Fruit fly (Drosophila melanogaster) whole organism, prepupa: ENCODE results near the gene CG33080.

Experiments used
- CG11762 ChIP-seq: fragments of 200-800 bp; sonication (Bioruptor generic); optimal IDR thresholded peaks from 3 replicates; lab custom pipeline; 2016; ENCODE audit warnings: missing biosample characterization, missing genetic modification characterization; ENCODE audit not compliant: insufficient read depth
- CG11902 ChIP-seq: fragments of 200-800 bp; sonication (Bioruptor generic); optimal IDR thresholded peaks from 3 replicates; lab custom pipeline; 2016; ENCODE audit warnings: missing biosample characterization, missing genetic modification characterization
- CG15336 ChIP-seq: fragments of 200-800 bp; sonication (Bioruptor generic); IDR thresholded peaks from 2 replicates; pipeline ENCODE4 v1.3.6; 2022; ENCODE audit warnings: missing biosample characterization, missing genetic modification characterization
- CG1621 ChIP-seq: fragments of 200-800 bp; sonication (Bioruptor generic); optimal IDR thresholded peaks from 3 replicates; lab custom pipeline; 2018; ENCODE audit warnings: missing biosample characterization, mild to moderate bottlenecking, missing genetic modification characterization
- CG16779 ChIP-seq: fragments of 200-800 bp; sonication (Bioruptor generic); optimal IDR thresholded peaks from 3 replicates; lab custom pipeline; 2017; ENCODE audit warnings: missing biosample characterization, mild to moderate bottlenecking, missing genetic modification characterization
- CG3032 ChIP-seq: fragments of 200-800 bp; optimal IDR thresholded peaks from 2 replicates; lab custom pipeline; 2019; ENCODE audit warnings: missing biosample characterization, mild to moderate bottlenecking, missing genetic modification characterization, moderate library complexity
- CG34406 ChIP-seq: fragments of 200-800 bp; sonication (Bioruptor generic); optimal IDR thresholded peaks from 3 replicates; lab custom pipeline; 2016; ENCODE audit warnings: missing biosample characterization, missing genetic modification characterization
- CG3919 ChIP-seq: fragments of 200-800 bp; sonication (Bioruptor generic); optimal IDR thresholded peaks from 3 replicates; lab custom pipeline; 2016; ENCODE audit warnings: missing biosample characterization, missing genetic modification characterization
- CG6163 ChIP-seq: fragments of 200-800 bp; sonication (Bioruptor generic); IDR thresholded peaks from 3 replicates; pipeline ENCODE4 v1.3.6; 2022; ENCODE audit warnings: missing biosample characterization, missing genetic modification characterization
- CG6276 ChIP-seq: fragments of 200-800 bp; sonication (Bioruptor generic); optimal IDR thresholded peaks from 2 replicates; lab custom pipeline; 2017; ENCODE audit warnings: missing biosample characterization, mild to moderate bottlenecking, missing genetic modification characterization
- CG6808 ChIP-seq: fragments of 200-800 bp; sonication (Bioruptor generic); optimal IDR thresholded peaks from 3 replicates; lab custom pipeline; 2017; ENCODE audit warnings: missing biosample characterization, missing genetic modification characterization, mild to moderate bottlenecking, moderate library complexity, missing genetic modification reagents
- CG6854 ChIP-seq: fragments of 200-800 bp; sonication (Bioruptor generic); optimal IDR thresholded peaks from 2 replicates; lab custom pipeline; 2017; ENCODE audit warnings: missing biosample characterization, mild to moderate bottlenecking, missing genetic modification characterization
- CG7368 ChIP-seq: fragments of 200-800 bp; sonication (Bioruptor generic); optimal IDR thresholded peaks from 3 replicates; lab custom pipeline; 2016; ENCODE audit warnings: missing biosample characterization, missing genetic modification characterization
- CG8119 ChIP-seq: fragments of 200-800 bp; sonication (Bioruptor generic); IDR thresholded peaks from 3 replicates; pipeline ENCODE4 v1.3.6; 2022; ENCODE audit warnings: missing biosample characterization, missing genetic modification characterization
- CG8319 ChIP-seq: fragments of 200-800 bp; sonication (Bioruptor generic); optimal IDR thresholded peaks from 3 replicates; lab custom pipeline; 2016; ENCODE audit warnings: missing biosample characterization, missing genetic modification characterization
- CG8632 ChIP-seq: fragments of 200-800 bp; sonication (Bioruptor generic); optimal IDR thresholded peaks from 3 replicates; lab custom pipeline; 2016; ENCODE audit warnings: missing biosample characterization, missing genetic modification characterization
- Eip78C ChIP-seq: fragments of 200-800 bp; sonication (Bioruptor generic); peaks from one replicate; lab custom pipeline; 2016; ENCODE audit warnings: missing biosample characterization, missing genetic modification characterization
- Eip93F ChIP-seq: fragments of 200-800 bp; sonication (Bioruptor generic); optimal IDR thresholded peaks from 2 replicates; lab custom pipeline; 2016; ENCODE audit warnings: missing biosample characterization, mild to moderate bottlenecking, missing genetic modification characterization
- Ets96B ChIP-seq: fragments of 200-800 bp; optimal IDR thresholded peaks from 2 replicates; lab custom pipeline; 2019; ENCODE audit warnings: missing biosample characterization, mild to moderate bottlenecking, missing genetic modification characterization, moderate library complexity
- Hr39 ChIP-seq: fragments of 200-800 bp; sonication (Bioruptor generic); optimal IDR thresholded peaks from 2 replicates; lab custom pipeline; 2016; ENCODE audit warnings: missing biosample characterization, missing genetic modification characterization
- Lpt ChIP-seq: fragments of 200-800 bp; sonication (Bioruptor generic); optimal IDR thresholded peaks from 3 replicates; lab custom pipeline; 2016; ENCODE audit warnings: missing biosample characterization, missing genetic modification characterization
- OdsH ChIP-seq: fragments of 200-800 bp; sonication (Bioruptor generic); optimal IDR thresholded peaks from 3 replicates; lab custom pipeline; 2016; ENCODE audit warnings: missing biosample characterization, missing genetic modification characterization
- Smox ChIP-seq: fragments of 200-800 bp; sonication (Bioruptor generic); optimal IDR thresholded peaks from 3 replicates; lab custom pipeline; 2016; ENCODE audit warnings: missing biosample characterization, missing genetic modification characterization
- Sox102F ChIP-seq: fragments of 200-800 bp; sonication (Bioruptor generic); optimal IDR thresholded peaks from 2 replicates; lab custom pipeline; 2016; ENCODE audit warnings: missing biosample characterization, mild to moderate bottlenecking, missing genetic modification characterization
- Sox14 ChIP-seq: fragments of 200-800 bp; sonication (Bioruptor generic); optimal IDR thresholded peaks from 3 replicates; lab custom pipeline; 2016; ENCODE audit warnings: missing biosample characterization, missing genetic modification characterization
- achi ChIP-seq: fragments of 200-800 bp; sonication (Bioruptor generic); optimal IDR thresholded peaks from 3 replicates; lab custom pipeline; 2016; ENCODE audit warnings: missing biosample characterization, missing genetic modification characterization
- acj6 ChIP-seq: fragments of 200-800 bp; sonication (Bioruptor generic); optimal IDR thresholded peaks from 3 replicates; lab custom pipeline; 2016; ENCODE audit warnings: missing biosample characterization, missing genetic modification characterization
- cyc ChIP-seq: fragments of 200-800 bp; sonication (Bioruptor generic); optimal IDR thresholded peaks from 3 replicates; lab custom pipeline; 2016; ENCODE audit warnings: missing biosample characterization, missing genetic modification characterization
- eg ChIP-seq: fragments of 200-800 bp; sonication (Bioruptor generic); IDR thresholded peaks from 3 replicates; pipeline ENCODE4 v1.3.6; 2022; ENCODE audit warnings: missing biosample characterization, missing genetic modification characterization
- esn ChIP-seq: fragments of 200-800 bp; sonication (Bioruptor generic); optimal IDR thresholded peaks from 2 replicates; lab custom pipeline; 2016; ENCODE audit warnings: missing biosample characterization, mild to moderate bottlenecking, missing genetic modification characterization, moderate library complexity
- fd59A ChIP-seq: fragments of 200-800 bp; sonication (Bioruptor generic); optimal IDR thresholded peaks from 2 replicates; lab custom pipeline; 2017; ENCODE audit warnings: missing biosample characterization, mild to moderate bottlenecking, missing genetic modification characterization, missing genetic modification reagents
- fkh ChIP-seq: fragments of 200-800 bp; sonication (Bioruptor generic); optimal IDR thresholded peaks from 3 replicates; lab custom pipeline; 2017; ENCODE audit warnings: missing biosample characterization, mild to moderate bottlenecking, missing genetic modification characterization, moderate library complexity
- net ChIP-seq: fragments of 200-800 bp; sonication (Bioruptor generic); optimal IDR thresholded peaks from 3 replicates; lab custom pipeline; 2016; ENCODE audit warnings: missing biosample characterization, missing genetic modification characterization
- pdm3 ChIP-seq: fragments of 200-800 bp; sonication (Bioruptor generic); optimal IDR thresholded peaks from 3 replicates; lab custom pipeline; 2016; ENCODE audit warnings: missing biosample characterization, missing genetic modification characterization
- salr ChIP-seq, 2 experiments: fragments of 200-800 bp; sonication (Bioruptor generic); optimal IDR thresholded peaks; 3 replicates each; lab custom pipeline; 2016 to 2018; ENCODE audit warnings: missing biosample characterization in 2 of 2, missing genetic modification characterization in 2 of 2, mild to moderate bottlenecking in 1 of 2
- ss ChIP-seq, 2 experiments: fragments of 200-800 bp; sonication (Bioruptor generic); optimal IDR thresholded peaks; 2 replicates in 1 of 2; 3 replicates in 1 of 2; lab custom pipeline; 2017 to 2018; ENCODE audit warnings: mild to moderate bottlenecking in 2 of 2, missing biosample characterization in 2 of 2, missing genetic modification characterization in 2 of 2, moderate library complexity in 1 of 2
- svp ChIP-seq: fragments of 200-800 bp; sonication (Bioruptor generic); peaks from one replicate; lab custom pipeline; 2016; ENCODE audit warnings: missing biosample characterization, missing genetic modification characterization
- topi ChIP-seq: fragments of 200-800 bp; sonication (Bioruptor generic); optimal IDR thresholded peaks from 3 replicates; lab custom pipeline; 2016; ENCODE audit warnings: missing biosample characterization, missing genetic modification characterization
- vri ChIP-seq: fragments of 200-800 bp; sonication (Bioruptor generic); optimal IDR thresholded peaks from 3 replicates; lab custom pipeline; 2016; ENCODE audit warnings: missing biosample characterization, mild to moderate bottlenecking, missing genetic modification characterization

CG33080 gene

DNA sequence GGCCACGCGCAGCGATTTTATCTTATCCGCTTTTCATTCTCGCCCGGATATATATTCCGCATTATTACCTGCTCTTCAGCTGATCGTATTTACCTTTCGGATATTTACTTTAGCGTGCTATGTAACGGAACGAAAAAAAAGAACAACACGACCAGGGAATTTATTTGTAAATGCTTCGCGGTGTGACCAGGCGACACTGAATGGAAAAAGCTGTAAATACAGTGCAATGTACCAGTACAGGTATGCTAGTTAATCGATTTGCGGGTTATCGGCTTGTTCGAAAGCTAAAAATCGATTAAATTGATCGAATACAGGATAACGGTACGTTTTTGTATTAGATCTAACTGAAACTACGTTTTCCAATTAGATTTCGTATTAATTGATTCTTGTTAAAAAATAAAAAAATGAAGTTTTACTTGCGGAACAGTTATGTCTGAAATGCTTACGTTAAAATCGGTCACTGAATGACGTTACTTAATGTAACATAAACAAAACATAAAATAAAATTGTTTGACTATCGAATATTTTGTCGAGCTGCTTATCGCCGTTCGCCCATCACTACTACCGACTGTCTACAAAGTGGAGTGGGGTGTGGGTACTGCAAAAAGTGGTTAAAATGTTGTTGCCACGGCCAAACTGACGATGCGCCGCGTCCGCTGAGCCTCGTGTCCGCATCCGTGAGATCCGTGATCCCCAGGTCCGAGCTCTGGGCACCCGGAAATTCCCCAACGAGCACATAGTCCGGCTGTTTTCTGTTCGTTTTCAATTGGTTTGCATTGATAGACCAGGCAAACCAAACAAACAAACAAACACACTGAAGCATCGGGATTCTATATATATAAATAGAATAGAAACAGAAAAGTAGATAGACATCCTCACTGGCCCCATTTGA is 46.7 kb upstream of the CG33080 start, which contains the start of the genes MAPk-Ak2 and CG42699 (continued):
- peak; percentile 45 for TF ChIP-seq CG3919 (GFP tag; lab: Kevin White, UChicago)
- no peak for TF ChIP-seq Smox (GFP tag; lab: Kevin White, UChicago)
- TF ChIP-seq CG7368 (GFP tag; lab: Kevin White, UChicago), result peak; percentile 59
- TF ChIP-seq CG6276 (GFP tag; lab: Kevin White, UChicago), result peak; percentile 7
- TF ChIP-seq CG34406, result peak; percentile 58
- peak; percentile 74 for TF ChIP-seq CG6808 (GFP tag; lab: Kevin White, UChicago)
- TF ChIP-seq salr (GFP tag; optimal IDR thresholded peaks at IDR 0.05; lab: Kevin White, UChicago), result peak in 1 of 2 experiments; percentile 26
- TF ChIP-seq CG8319 (GFP tag; lab: Kevin White, UChicago), result no peak
- no peak for TF ChIP-seq Lpt
- no peak for TF ChIP-seq CG11762
- TF ChIP-seq CG6854 (GFP tag; lab: Kevin White, UChicago), result peak; percentile 66
- TF ChIP-seq achi (GFP tag; lab: Kevin White, UChicago), result peak; percentile 42
- TF ChIP-seq ss (GFP tag; optimal IDR thresholded peaks at IDR 0.05; lab: Kevin White, UChicago), result peak; percentile 65 to 80
- TF ChIP-seq, all 60 proteins: peak for 38

DNA sequence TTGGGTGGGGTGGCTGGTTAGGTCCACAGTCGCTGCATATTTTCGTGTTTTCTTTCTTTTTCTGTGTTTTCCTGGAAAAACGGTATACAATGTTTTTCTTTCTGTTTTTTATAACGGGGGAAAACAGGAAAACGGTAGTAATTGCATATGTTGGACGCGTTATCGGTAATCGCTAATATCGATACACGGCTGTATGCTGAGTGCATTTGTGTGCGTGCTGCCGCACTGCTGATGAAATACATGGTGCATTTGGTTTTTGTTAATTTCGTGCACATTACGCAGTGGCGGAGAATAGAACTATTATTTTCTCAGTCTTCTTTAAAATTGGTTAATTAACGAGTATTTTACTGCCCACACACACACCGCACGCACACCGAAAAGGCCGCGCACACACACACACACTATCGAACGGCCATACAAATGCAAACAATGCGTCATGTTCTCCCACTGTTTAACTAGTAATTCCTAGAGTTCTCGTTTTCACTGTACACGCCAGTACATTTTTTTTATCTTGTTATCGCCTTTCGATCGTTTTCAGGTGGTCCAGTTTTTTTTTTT is 45.9 kb upstream of the CG33080 start:
- TF ChIP-seq CG6163 (GFP tag; lab: Robert Waterston, UW), result 0 out of 3 replicates have a peak, but pooled peaks have one; percentile 5
- peak; percentile 12; the same call in 1 of the 2 replicates for TF ChIP-seq CG15336 (GFP tag; lab: Robert Waterston, UW)
- no peak for TF ChIP-seq CG8319 (GFP tag; lab: Kevin White, UChicago)

DNA sequence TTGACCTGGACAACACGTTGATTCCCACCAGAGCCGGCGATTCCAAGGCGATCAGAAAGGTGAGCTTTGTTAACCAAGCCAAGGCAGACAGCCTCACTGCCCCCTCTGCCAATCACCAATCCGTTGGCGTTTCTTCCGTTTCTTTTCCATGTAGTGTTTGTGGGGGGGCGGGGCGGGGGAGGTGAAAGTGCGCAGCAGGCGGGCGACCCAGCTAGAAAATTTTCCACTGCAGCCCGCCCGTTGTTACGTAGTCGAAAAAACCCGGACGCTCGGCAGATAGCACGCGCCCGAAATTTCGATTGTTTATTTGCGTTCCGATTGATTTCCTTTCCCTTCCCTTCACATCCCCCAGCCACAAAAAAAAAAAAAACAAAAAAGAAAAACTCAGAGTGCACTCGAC is 38.6 kb upstream of the CG33080 start:
- TF ChIP-seq vri (peak; percentile 39), Ets96B (tag; lab: Kevin White, UChicago) (no peak), CG11902 (no peak), fkh (no peak), fd59A (no peak), CG8319 (GFP tag; lab: Kevin White, UChicago) (no peak), net (GFP tag; lab: Kevin White, UChicago) (no peak)
- TF ChIP-seq, all 60 proteins: peak for 1

DNA sequence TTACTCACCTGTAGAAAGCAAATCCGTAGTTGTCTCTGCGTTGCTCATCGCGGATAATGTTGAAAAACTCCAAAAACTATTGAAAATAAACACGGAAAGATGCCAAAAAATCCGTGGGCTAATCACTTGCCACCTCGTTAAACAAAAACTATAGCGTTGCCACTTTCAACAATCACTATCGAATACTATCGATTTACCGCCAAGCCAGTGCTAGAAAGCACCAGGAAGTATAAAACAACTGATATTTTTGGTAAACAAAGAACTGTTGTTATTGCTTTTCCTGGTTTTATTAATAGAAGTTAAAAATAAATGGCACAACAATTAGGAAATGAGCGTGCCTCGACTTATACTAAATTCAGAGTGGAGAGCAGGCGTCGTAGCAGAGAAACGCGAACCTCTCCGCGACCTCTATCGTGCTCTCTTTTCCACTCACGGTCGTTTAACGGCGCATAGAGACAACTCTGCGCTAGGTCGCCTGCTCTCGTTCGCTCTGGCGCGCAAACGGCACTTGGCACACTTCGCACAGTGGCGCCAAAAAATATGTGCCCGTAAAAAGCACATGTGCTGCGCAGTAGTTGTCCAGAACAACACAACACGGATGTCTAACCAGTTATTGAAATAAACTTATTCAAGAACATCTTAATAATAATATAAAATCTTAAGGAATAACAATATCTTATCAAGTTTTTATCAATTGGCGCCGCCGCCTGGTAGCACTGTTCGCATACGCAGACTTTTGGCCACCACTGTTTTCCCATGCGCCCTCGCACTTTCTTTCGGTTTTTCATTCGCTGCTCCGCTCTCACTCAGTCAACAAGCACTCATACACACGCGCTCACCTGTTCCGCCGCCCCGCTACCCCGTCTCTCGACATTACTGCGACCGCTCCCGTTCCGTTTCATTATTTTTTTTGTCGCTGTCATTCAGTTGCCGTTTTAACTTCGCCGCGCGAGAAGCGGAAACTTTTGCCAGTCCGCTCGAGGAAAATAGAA is 37.6 kb upstream of the CG33080 start, which contains the start of the genes lin-52 and CG15771:
lin-52 (minus strand) TSS at position 122 of the 992 bp plus-strand sequence.
CG15771 (plus strand) TSS at position 738 of the 992 bp plus-strand sequence.
- TF ChIP-seq acj6 (peak; percentile 96), pdm3 (GFP tag; lab: Kevin White, UChicago) (peak; percentile 96), fkh (peak; percentile 98), cyc (GFP tag; lab: Kevin White, UChicago) (peak; percentile 92), salr (GFP tag; optimal IDR thresholded peaks at IDR 0.05; lab: Kevin White, UChicago) (peak; percentile 83 to 92), eg (GFP tag; lab: Robert Waterston, UW) (peak; percentile 95), achi (GFP tag; lab: Kevin White, UChicago) (peak; percentile 95), CG6854 (GFP tag; lab: Kevin White, UChicago) (peak; percentile 96), Sox102F (peak; percentile 94), Sox14 (GFP tag; lab: Kevin White, UChicago) (peak; percentile 91), CG6276 (GFP tag; lab: Kevin White, UChicago) (peak; percentile 96), CG16779 (tag; lab: Kevin White, UChicago) (peak; percentile 93), CG1621 (tag; lab: Kevin White, UChicago) (peak; percentile 83), OdsH (peak; percentile 96), CG6808 (GFP tag; lab: Kevin White, UChicago) (peak; percentile 98), esn (GFP tag; lab: Kevin White, UChicago) (peak; percentile 96), Eip78C (peak; percentile 98), fd59A (peak; percentile 94), CG3919 (GFP tag; lab: Kevin White, UChicago) (peak; percentile 94), Eip93F (GFP tag; lab: Kevin White, UChicago) (peak; percentile 94), svp (GFP tag; lab: Kevin White, UChicago) (peak; percentile 97), net (GFP tag; lab: Kevin White, UChicago) (peak; percentile 95), CG8119 (GFP tag; lab: Robert Waterston, UW) (peak; percentile 98), CG8632 (GFP tag; lab: Kevin White, UChicago) (peak; percentile 94), CG3032 (tag; lab: Kevin White, UChicago) (peak; percentile 96), topi (GFP tag; lab: Kevin White, UChicago) (peak; percentile 93), vri (peak; percentile 91), Hr39 (peak; percentile 88)
